Worm (Caenorhabditis elegans): ENCODE data around the gene tmed-12.
"Not testable (repeated sequence)": the region's sequence is repeated elsewhere in the genome, so short reads cannot be mapped to it uniquely, and the experiment has no call there.

DNA sequence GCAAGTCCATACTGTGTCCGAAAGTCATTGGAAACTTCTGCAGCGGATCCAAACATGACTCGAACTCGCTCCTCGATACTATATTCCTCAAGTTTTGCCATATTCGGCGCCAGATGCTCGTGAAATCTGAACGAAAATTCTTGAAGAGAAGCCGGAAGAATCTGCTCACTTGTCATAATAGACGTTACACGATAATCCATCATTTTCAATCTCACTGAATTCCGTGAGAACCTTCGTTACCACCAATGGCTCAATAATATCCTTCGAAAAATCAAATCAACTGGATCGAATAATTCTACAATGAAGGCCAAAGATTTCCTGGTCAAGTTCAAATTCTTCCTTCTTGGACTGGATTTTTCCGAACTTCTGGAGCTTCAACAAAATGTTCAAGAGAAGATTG, 48.2 kb upstream of the tmed-12 start, which contains the start of gene Y73B3B.1:
- TF ChIP-seq him-1, W03F9.2 (tag; optimal IDR thresholded peaks at IDR 0.05): not testable (repeated sequence)
